Worm (Caenorhabditis elegans) whole organism, L1 larva: ENCODE measurements around the gene Y45F10D.16.

Experiments
- C16A3.4 ChIP-seq: fragments of 150-350 bp; optimal IDR thresholded peaks from 2 replicates; lab custom pipeline; 2014; ENCODE audit warnings: missing biosample characterization, missing genetic modification characterization
- F16B12.6 ChIP-seq: fragments of 150-350 bp; optimal IDR thresholded peaks from 2 replicates; lab custom pipeline; 2014; ENCODE audit warnings: missing biosample characterization, missing genetic modification characterization
- ama-1 ChIP-seq: fragments of 150-350 bp; optimal IDR thresholded peaks from 2 replicates; lab custom pipeline; 2014
- ceh-82 ChIP-seq, 3 experiments: fragments of 150-350 bp in 1 of 3; sonication (generic microtip) in 2 of 3; optimal IDR thresholded peaks; 2 replicates each; lab custom pipeline; 2014 to 2017; ENCODE audit warnings: missing biosample characterization in 3 of 3, missing genetic modification characterization in 3 of 3
- elt-2 ChIP-seq: sonication (generic microtip); optimal IDR thresholded peaks from 2 replicates; lab custom pipeline; 2016; ENCODE audit warnings: missing genetic modification characterization, mild to moderate bottlenecking, inconsistent platforms, missing compliant biosample characterization, missing genetic modification reagents
- elt-3 ChIP-seq, 6 experiments: fragments of 150-350 bp in 1 of 6; sonication (generic microtip); optimal IDR thresholded peaks; 2 replicates each; lab custom pipeline; 2017 to 2018; ENCODE audit warnings: missing biosample characterization in 6 of 6, missing genetic modification characterization in 6 of 6, inconsistent platforms in 1 of 6
- hpl-2 ChIP-seq: fragments of 150-350 bp; optimal IDR thresholded peaks from 2 replicates; lab custom pipeline; 2014; ENCODE audit warnings: missing biosample characterization, missing genetic modification reagents, missing genetic modification characterization
- lin-13 ChIP-seq: fragments of 150-350 bp; optimal IDR thresholded peaks from 2 replicates; lab custom pipeline; 2014; ENCODE audit warnings: missing biosample characterization, missing genetic modification reagents, missing genetic modification characterization
- nhr-12 ChIP-seq: sonication (generic microtip); optimal IDR thresholded peaks from 2 replicates; lab custom pipeline; 2017; ENCODE audit warnings: missing biosample characterization, missing genetic modification characterization
- nhr-77 ChIP-seq: fragments of 150-350 bp; optimal IDR thresholded peaks from 2 replicates; lab custom pipeline; 2014; ENCODE audit warnings: missing biosample characterization, missing genetic modification characterization
- skn-1 ChIP-seq: fragments of 150-350 bp; optimal IDR thresholded peaks from 2 replicates; lab custom pipeline; 2014; ENCODE audit warnings: missing biosample characterization, missing genetic modification characterization
- unc-130 ChIP-seq: fragments of 150-350 bp; optimal IDR thresholded peaks from 2 replicates; lab custom pipeline; 2017; ENCODE audit warnings: missing biosample characterization, missing genetic modification characterization, inconsistent platforms
- zag-1 ChIP-seq: fragments of 150-350 bp; optimal IDR thresholded peaks from 2 replicates; lab custom pipeline; 2014; ENCODE audit warnings: missing biosample characterization, missing genetic modification characterization
- ztf-4 ChIP-seq: fragments of 150-350 bp; optimal IDR thresholded peaks from 2 replicates; lab custom pipeline; 2014; ENCODE audit warnings: missing biosample characterization, missing genetic modification characterization

DNA sequence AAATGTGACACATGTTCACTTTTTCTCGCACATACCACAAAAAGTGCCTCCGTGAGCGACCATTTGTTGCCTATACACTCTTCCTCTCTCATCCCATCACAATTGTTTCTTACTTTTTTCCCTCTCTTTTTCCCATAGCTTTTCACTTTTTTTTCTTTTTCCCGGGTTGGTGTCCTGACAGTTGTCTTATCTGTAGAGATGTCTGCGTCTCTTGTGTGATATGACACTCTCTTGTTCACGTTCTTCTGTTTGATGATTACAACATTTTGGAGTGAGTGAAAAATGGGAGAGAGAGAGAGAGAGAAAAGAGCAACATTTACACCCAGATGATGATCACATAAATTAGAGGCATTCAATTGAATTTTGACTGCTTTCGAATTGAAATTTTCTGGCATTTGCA is 50.1 kb downstream of the Y45F10D.16 start:
- TF ChIP-seq nhr-12: no peak
- TF ChIP-seq hpl-2 (GFP tag; lab: Kevin White, UChicago): no peak
- TF ChIP-seq F16B12.6 (tag; lab: Kevin White, UChicago): no peak
- TF ChIP-seq skn-1 (tag; lab: Kevin White, UChicago): peak; percentile 9
- TF ChIP-seq zag-1 (tag; lab: Kevin White, UChicago): no peak
- TF ChIP-seq unc-130 (tag; lab: Kevin White, UChicago): peak; percentile 18
- TF ChIP-seq ama-1 (lab: Kevin White, UChicago): no peak
- TF ChIP-seq nhr-77 (tag; lab: Kevin White, UChicago): no peak
- peak; percentile 24 for TF ChIP-seq ztf-4
- TF ChIP-seq elt-2 (tag; lab: Kevin White, UChicago): peak; percentile 69
- peak; percentile 48 for TF ChIP-seq C16A3.4
- TF ChIP-seq lin-13: no peak
- no peak for TF ChIP-seq ceh-82 (tag; optimal IDR thresholded peaks at IDR 0.05; lab: Kevin White, UChicago)
- TF ChIP-seq elt-3 (tag; optimal IDR thresholded peaks at IDR 0.05; lab: Kevin White, UChicago): no peak
